Worm (Caenorhabditis elegans) whole organism, mixed stage, embryonic: Measurements from ENCODE around the gene sulp-5.

Experiments used
- ham-2 ChIP-seq: fragments of 200-800 bp; sonication (Bioruptor generic); optimal IDR thresholded peaks from 2 replicates; lab custom pipeline; 2018; ENCODE audit warnings: mild to moderate bottlenecking, missing genetic modification characterization, missing compliant biosample characterization
- mab-5 ChIP-seq: fragments of 150-350 bp; optimal IDR thresholded peaks from 2 replicates; lab custom pipeline; 2014; ENCODE audit warnings: missing biosample characterization, missing genetic modification characterization
- mep-1 ChIP-seq: fragments of 150-350 bp; optimal IDR thresholded peaks from 2 replicates; lab custom pipeline; 2017; ENCODE audit warnings: missing biosample characterization, missing genetic modification reagents, missing genetic modification characterization, inconsistent platforms
- snpc-4 ChIP-seq: fragments of 150-350 bp; optimal IDR thresholded peaks from 2 replicates; lab custom pipeline; 2014; ENCODE audit warnings: missing biosample characterization, missing genetic modification characterization
- sptf-1 ChIP-seq: sonication (generic microtip); optimal IDR thresholded peaks from 2 replicates; lab custom pipeline; 2017; ENCODE audit warnings: mild to moderate bottlenecking, missing genetic modification characterization, moderate library complexity, missing compliant biosample characterization
- unc-120 ChIP-seq: sonication (generic microtip); optimal IDR thresholded peaks from 2 replicates; lab custom pipeline; 2017; ENCODE audit warnings: missing genetic modification characterization, missing compliant biosample characterization; ENCODE audit not compliant: poor library complexity, severe bottlenecking
- unc-39 ChIP-seq: fragments of 150-350 bp; optimal IDR thresholded peaks from 2 replicates; lab custom pipeline; 2014; ENCODE audit warnings: missing biosample characterization, missing genetic modification characterization

DNA sequence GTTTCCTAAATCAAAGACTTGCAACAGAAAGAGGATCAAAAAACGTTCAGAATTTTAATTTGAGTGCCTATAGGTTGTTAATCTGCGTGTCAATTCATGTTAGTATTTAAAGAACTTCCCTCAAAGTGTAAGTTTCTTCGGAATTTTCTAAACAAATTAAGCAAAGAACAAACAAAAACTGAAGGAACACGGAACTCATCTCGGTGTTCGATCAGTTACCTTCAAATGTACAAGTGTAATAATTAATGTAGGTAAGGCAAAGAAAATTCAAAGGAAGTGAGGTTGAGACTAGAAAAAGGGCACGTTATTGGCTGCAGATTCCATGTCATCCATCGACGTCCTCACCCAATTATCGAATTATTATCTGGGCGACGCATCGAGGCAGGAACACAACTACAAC, 14.1 kb downstream of the sulp-5 start, which contains the start of gene K12G11.6:
- TF ChIP-seq mab-5 (no peak), snpc-4 (tag; lab: Kevin White, UChicago) (no peak), unc-39 (tag; lab: Kevin White, UChicago) (no peak), sptf-1 (no peak), ham-2 (GFP tag; lab: Kevin White, UChicago) (no peak), unc-120 (tag; lab: Kevin White, UChicago) (no peak), mep-1 (no peak)
